Fruit fly (Drosophila melanogaster): ENCODE measurements around the gene CG42249.

CG42249 gene

dm6 chrX:11136587-11137512 lies 40.8 kb downstream of the CG42249 start, which contains the start of gene Klp10A (continued):
- TF ChIP-seq CG10669 (GFP tag; optimal IDR thresholded peaks at IDR 0.05), result no peak
- TF ChIP-seq CG4318 (GFP tag; optimal IDR thresholded peaks at IDR 0.05), result no peak
- no peak for TF ChIP-seq CG6854 (GFP tag; optimal IDR thresholded peaks at IDR 0.05)
- no peak for TF ChIP-seq Sox15 (GFP tag; optimal IDR thresholded peaks at IDR 0.05)
- no peak for TF ChIP-seq fd59A (GFP tag; optimal IDR thresholded peaks at IDR 0.05)
- TF ChIP-seq svp (GFP tag), result peak; percentile 76
- TF ChIP-seq cyc (GFP tag; optimal IDR thresholded peaks at IDR 0.05), result peak; percentile 39
- peak; percentile 48 for TF ChIP-seq lz (GFP tag; optimal IDR thresholded peaks at IDR 0.05)
- TF ChIP-seq Eip78C (GFP tag), result peak; percentile 77
- TF ChIP-seq CG11902 (GFP tag; optimal IDR thresholded peaks at IDR 0.05), result no peak
- no peak for TF ChIP-seq CG32006 (GFP tag; optimal IDR thresholded peaks at IDR 0.05)
- TF ChIP-seq Eip75B (GFP tag; optimal IDR thresholded peaks at IDR 0.05), result no peak
- no peak for TF ChIP-seq Eip93F (GFP tag; optimal IDR thresholded peaks at IDR 0.05)
- TF ChIP-seq fd85E (GFP tag; optimal IDR thresholded peaks at IDR 0.05), result no peak
- TF ChIP-seq acj6 (GFP tag; optimal IDR thresholded peaks at IDR 0.05), result peak; percentile 4
- peak; percentile 39 for TF ChIP-seq Met (GFP tag; optimal IDR thresholded peaks at IDR 0.05)
- peak; percentile 34 for TF ChIP-seq achi (GFP tag; optimal IDR thresholded peaks at IDR 0.05)
- no peak for TF ChIP-seq CG6163 (GFP tag; IDR thresholded peaks at IDR 0.05)
- no peak for TF ChIP-seq CG8119 (GFP tag; IDR thresholded peaks at IDR 0.05)
- peak; percentile 39 for TF ChIP-seq CG31627 (GFP tag; optimal IDR thresholded peaks at IDR 0.05)

DNA sequence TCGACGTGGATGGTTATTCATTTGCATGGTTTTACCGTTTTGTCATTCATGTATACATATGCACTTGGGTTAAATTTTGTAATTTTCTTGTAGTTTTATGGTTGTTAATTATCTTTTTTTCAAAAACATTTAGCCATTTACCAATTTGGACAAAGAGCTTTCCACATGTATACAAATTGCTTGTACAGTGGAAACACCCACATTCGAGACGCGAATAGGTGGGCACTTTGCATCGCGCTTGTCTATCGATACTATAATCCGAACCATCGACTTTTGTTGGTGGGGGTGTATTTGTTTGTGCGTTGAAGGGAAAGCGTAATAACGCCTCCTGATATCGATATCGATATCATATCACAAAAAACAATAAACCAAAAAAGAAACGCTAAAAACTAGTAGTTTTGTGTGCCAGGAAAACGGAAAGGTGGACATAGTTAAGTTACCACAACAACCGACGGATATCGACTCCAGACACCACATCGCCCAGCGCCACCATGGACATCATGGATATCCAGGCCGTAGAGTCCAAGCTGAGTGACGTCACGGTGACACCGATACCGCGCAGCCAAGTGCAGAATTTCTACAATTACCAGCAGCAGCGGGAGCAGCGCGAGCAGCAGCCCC lies 41.6 kb downstream of the CG42249 start, which contains the start of gene CDK2AP1:
CDK2AP1 (plus strand) TSS at position 294 of the 621 bp plus-strand sequence.
- TF ChIP-seq CG6854 (GFP tag; optimal IDR thresholded peaks at IDR 0.05) (no peak), CG9139 (GFP tag; optimal IDR thresholded peaks at IDR 0.05) (no peak), CG6808 (GFP tag; optimal IDR thresholded peaks at IDR 0.05) (no peak), CG4318 (GFP tag; optimal IDR thresholded peaks at IDR 0.05) (no peak), svp (GFP tag) (no peak), CG1621 (tag; optimal IDR thresholded peaks at IDR 0.05) (peak; percentile 74), CG32006 (GFP tag; optimal IDR thresholded peaks at IDR 0.05) (peak; percentile 7), pdm3 (GFP tag; optimal IDR thresholded peaks at IDR 0.05) (peak; percentile 30), Sox102F (GFP tag; optimal IDR thresholded peaks at IDR 0.05) (no peak), OdsH (GFP tag; optimal IDR thresholded peaks at IDR 0.05) (peak; percentile 3), vri (GFP tag; optimal IDR thresholded peaks at IDR 0.05) (peak; percentile 18), cyc (GFP tag; optimal IDR thresholded peaks at IDR 0.05) (peak; percentile 7), esn (GFP tag; optimal IDR thresholded peaks at IDR 0.05) (no peak), Sox15 (GFP tag; optimal IDR thresholded peaks at IDR 0.05) (no peak), fd85E (GFP tag; optimal IDR thresholded peaks at IDR 0.05) (no peak), Ets21C (GFP tag; optimal IDR thresholded peaks at IDR 0.05) (no peak), CG8119 (GFP tag; IDR thresholded peaks at IDR 0.05) (no peak), Hr4 (GFP tag; optimal IDR thresholded peaks at IDR 0.05) (no peak), eg (GFP tag; IDR thresholded peaks at IDR 0.05) (no peak), salr (GFP tag; optimal IDR thresholded peaks at IDR 0.05) (no peak), CG15336 (GFP tag; IDR thresholded peaks at IDR 0.05) (no peak), CG10631 (GFP tag; optimal IDR thresholded peaks at IDR 0.05) (peak; percentile 12), Hr38 (GFP tag; optimal IDR thresholded peaks at IDR 0.05) (no peak), CG31627 (GFP tag; optimal IDR thresholded peaks at IDR 0.05) (peak; percentile 36), Hr39 (GFP tag; optimal IDR thresholded peaks at IDR 0.05) (peak; percentile 34), dsx (GFP tag; optimal IDR thresholded peaks at IDR 0.05; ENCODE audit: poor library complexity, severe bottlenecking) (peak; percentile 10), CG16779 (tag; optimal IDR thresholded peaks at IDR 0.05) (no peak), Eip93F (GFP tag; optimal IDR thresholded peaks at IDR 0.05) (no peak), CG11294 (GFP tag; IDR thresholded peaks at IDR 0.05) (no peak), CG6792 (GFP tag; optimal IDR thresholded peaks at IDR 0.05) (no peak), fkh (GFP tag; optimal IDR thresholded peaks at IDR 0.05) (peak; percentile 6), acj6 (GFP tag; optimal IDR thresholded peaks at IDR 0.05) (no peak), fd59A (GFP tag; optimal IDR thresholded peaks at IDR 0.05) (no peak), dac (GFP tag; optimal IDR thresholded peaks at IDR 0.05) (no peak), achi (GFP tag; optimal IDR thresholded peaks at IDR 0.05) (no peak), Sox14 (GFP tag; optimal IDR thresholded peaks at IDR 0.05) (peak; percentile 54), CG3032 (tag; optimal IDR thresholded peaks at IDR 0.05) (peak; percentile 30), CG6276 (GFP tag; optimal IDR thresholded peaks at IDR 0.05) (no peak), topi (GFP tag; optimal IDR thresholded peaks at IDR 0.05) (no peak)
